Fruit fly (Drosophila melanogaster): ENCODE data around the gene Cds.

Gene Cds

dm6 chr3L:8175818-8176217 lies 48.3 kb downstream of the Cds start, which contains the start of gene RecQ4 (continued):
- no peak for TF ChIP-seq Hr51 (GFP tag; optimal IDR thresholded peaks at IDR 0.05)
- peak; percentile 19; the same call in 1 of the 2 replicates for TF ChIP-seq vvl (GFP tag; IDR thresholded peaks at IDR 0.05)
- no peak for TF ChIP-seq CG43689 (GFP tag; IDR thresholded peaks at IDR 0.05)
- peak; percentile 29; the same call in 1 of the 2 replicates for TF ChIP-seq inv (GFP tag; IDR thresholded peaks at IDR 0.05; ENCODE audit: partially characterized antibody)
- TF ChIP-seq CG13287 (GFP tag; IDR thresholded peaks at IDR 0.05; ENCODE audit: partially characterized antibody), result peak; percentile 51; the same call in 1 of the 2 replicates
- TF ChIP-seq CG9876 (GFP tag; optimal IDR thresholded peaks at IDR 0.05), result no peak
- TF ChIP-seq ac (GFP tag; optimal IDR thresholded peaks at IDR 0.05), result peak; percentile 13
- TF ChIP-seq sd (tag; optimal IDR thresholded peaks at IDR 0.05), result no peak
- TF ChIP-seq CG4282 (GFP tag; optimal IDR thresholded peaks at IDR 0.05), result peak; percentile 65
- TF ChIP-seq CG16863 (GFP tag; optimal IDR thresholded peaks at IDR 0.05), result no peak
- TF ChIP-seq CG6791 (GFP tag; IDR thresholded peaks at IDR 0.05; ENCODE audit: partially characterized antibody), result peak; percentile 37; the same call in 1 of the 3 replicates
- TF ChIP-seq Med (GFP tag), result no peak
- TF ChIP-seq Dp (GFP tag; optimal IDR thresholded peaks at IDR 0.05), result peak; percentile 97
- TF ChIP-seq Opbp (GFP tag; IDR thresholded peaks at IDR 0.05; ENCODE audit: partially characterized antibody), result peak; percentile 53; the same call in 1 of the 3 replicates
- TF ChIP-seq Deaf1 (tag; optimal IDR thresholded peaks at IDR 0.05), result no peak
- TF ChIP-seq CG33213 (GFP tag; optimal IDR thresholded peaks at IDR 0.05), result no peak
- peak; percentile 34 for TF ChIP-seq CG9797 (GFP tag; optimal IDR thresholded peaks at IDR 0.05)
- 0 out of 4 replicates have a peak, but pooled peaks have one; percentile 37 for TF ChIP-seq chinmo (GFP tag; IDR thresholded peaks at IDR 0.05; ENCODE audit: partially characterized antibody)
- no peak for TF ChIP-seq Rfx (GFP tag; IDR thresholded peaks at IDR 0.05)
- TF ChIP-seq HmgZ (tag; optimal IDR thresholded peaks at IDR 0.05), result peak; percentile 40
- TF ChIP-seq CG10209 (GFP tag; optimal IDR thresholded peaks at IDR 0.05), result no peak
- peak; percentile 18 for TF ChIP-seq Mad (GFP tag; optimal IDR thresholded peaks at IDR 0.05)
- no peak for TF ChIP-seq CG15601 (tag; optimal IDR thresholded peaks at IDR 0.05)
- TF ChIP-seq bigmax (GFP tag; optimal IDR thresholded peaks at IDR 0.05), result peak; percentile 54
- TF ChIP-seq Ets97D (GFP tag; optimal IDR thresholded peaks at IDR 0.05), result peak; percentile 70
- peak; percentile 77 for TF ChIP-seq sens (GFP tag)
- TF ChIP-seq psq (GFP tag; optimal IDR thresholded peaks at IDR 0.05), result no peak
- peak; percentile 8 for TF ChIP-seq CG4617 (GFP tag; optimal IDR thresholded peaks at IDR 0.05; ENCODE audit: borderline replicate concordance)
- TF ChIP-seq phol (tag; optimal IDR thresholded peaks at IDR 0.05), result peak; percentile 22
- TF ChIP-seq CG2116 (GFP tag; optimal IDR thresholded peaks at IDR 0.05), result peak; percentile 40
- TF ChIP-seq NFAT (GFP tag; IDR thresholded peaks at IDR 0.05), result no peak
- TF ChIP-seq CG3847 (GFP tag; IDR thresholded peaks at IDR 0.05), result peak; percentile 87
- TF ChIP-seq ems (GFP tag; optimal IDR thresholded peaks at IDR 0.05), result peak; percentile 17
- no peak for TF ChIP-seq ara (GFP tag; IDR thresholded peaks at IDR 0.05)
- no peak for TF ChIP-seq gce (GFP tag; IDR thresholded peaks at IDR 0.05)
- TF ChIP-seq stwl (tag; optimal IDR thresholded peaks at IDR 0.05), result peak; percentile 77
- TF ChIP-seq CG5180 (GFP tag; optimal IDR thresholded peaks at IDR 0.05), result no peak
- TF ChIP-seq Fer2 (tag; optimal IDR thresholded peaks at IDR 0.05), result no peak
- TF ChIP-seq CG14710 (tag; optimal IDR thresholded peaks at IDR 0.05), result peak; percentile 32
- TF ChIP-seq CG42726 (GFP tag; IDR thresholded peaks at IDR 0.05; ENCODE audit: partially characterized antibody), result peak; percentile 52; the same call in 1 of the 2 replicates
- TF ChIP-seq CG1233 (GFP tag; optimal IDR thresholded peaks at IDR 0.05), result no peak
- no peak for TF ChIP-seq CG16815 (GFP tag; optimal IDR thresholded peaks at IDR 0.05)
- TF ChIP-seq Hey (tag; optimal IDR thresholded peaks at IDR 0.05), result no peak
- TF ChIP-seq unc-4 (GFP tag; IDR thresholded peaks at IDR 0.05; ENCODE audit: partially characterized antibody), result 0 out of 2 replicates have a peak, but pooled peaks have one; percentile 29
- no peak for TF ChIP-seq pan (optimal IDR thresholded peaks at IDR 0.05)
- TF ChIP-seq pan (GFP tag; optimal IDR thresholded peaks at IDR 0.05 in 1 of 2, IDR thresholded peaks at IDR 0.05 in 1 of 2), result no peak
- TF ChIP-seq CG15514 (GFP tag; optimal IDR thresholded peaks at IDR 0.05), result peak; percentile 62
- peak; percentile 48 for TF ChIP-seq HmgD (GFP tag; optimal IDR thresholded peaks at IDR 0.05)
- peak; percentile 4 for TF ChIP-seq MESR4 (GFP tag; optimal IDR thresholded peaks at IDR 0.05)
